Fruit fly (Drosophila melanogaster) whole organism: ENCODE measurements around the gene CG9737.

Source experiments
- CG8478 ChIP-seq: fragments of >200 bp; optimal IDR thresholded peaks from 2 replicates; lab custom pipeline; 2018; ENCODE audit warnings: inconsistent platforms
- Dll ChIP-seq: fragments of >200 bp; optimal IDR thresholded peaks from 2 replicates; lab custom pipeline; 2017
- EcR ChIP-seq, 2 experiments: fragments of >200 bp; optimal IDR thresholded peaks; 2 replicates each; lab custom pipeline; 2017; ENCODE audit warnings: missing biosample characterization in 2 of 2, missing genetic modification characterization in 2 of 2, missing genetic modification reagents in 2 of 2
- pan ChIP-seq: fragments of >200 bp; optimal IDR thresholded peaks from 2 replicates; lab custom pipeline; 2017
- psq ChIP-seq: fragments of >200 bp; optimal IDR thresholded peaks from 2 replicates; lab custom pipeline; 2017
- usp ChIP-seq: fragments of >200 bp; optimal IDR thresholded peaks from 2 replicates; lab custom pipeline; 2017; ENCODE audit warnings: missing biosample characterization, missing genetic modification characterization, mixed read lengths

CG9737 gene

dm6 chr3R:30202898-30203103 is 40.3 kb downstream of the CG9737 start, which contains the start of gene CG9743:
Gene CG9743, minus strand, starts transcription at chr3R:30202998.
- TF ChIP-seq EcR (GFP tag; optimal IDR thresholded peaks at IDR 0.05; lab: Kevin White, UChicago) (no peak), psq (lab: Kevin White, UChicago) (no peak), CG8478 (lab: Kevin White, UChicago) (no peak), pan (lab: Kevin White, UChicago) (no peak), Dll (no peak), usp (GFP tag; lab: Kevin White, UChicago) (no peak)

- TF ChIP-seq CG8478 (lab: Kevin White, UChicago) = no peak
- TF ChIP-seq usp (GFP tag; lab: Kevin White, UChicago) = no peak
- no peak for TF ChIP-seq Dll
- TF ChIP-seq pan (lab: Kevin White, UChicago) = no peak
- no peak for TF ChIP-seq EcR (GFP tag; optimal IDR thresholded peaks at IDR 0.05; lab: Kevin White, UChicago)
- TF ChIP-seq psq (lab: Kevin White, UChicago) = no peak
These were observed 42.0 kb downstream of the CG9737 start for dm6 chr3R:30201064-30201463.

dm6 chr3R:30200091-30200698 is 42.9 kb downstream of the CG9737 start:
- TF ChIP-seq psq (lab: Kevin White, UChicago) (no peak), CG8478 (lab: Kevin White, UChicago) (no peak), pan (lab: Kevin White, UChicago) (no peak), EcR (GFP tag; optimal IDR thresholded peaks at IDR 0.05; lab: Kevin White, UChicago) (no peak), Dll (no peak), usp (GFP tag; lab: Kevin White, UChicago) (no peak)

- TF ChIP-seq CG8478 (lab: Kevin White, UChicago) = no peak
- TF ChIP-seq psq (lab: Kevin White, UChicago) = no peak
- TF ChIP-seq usp (GFP tag; lab: Kevin White, UChicago) = no peak
- no peak for TF ChIP-seq pan (lab: Kevin White, UChicago)
- no peak for TF ChIP-seq EcR (GFP tag; optimal IDR thresholded peaks at IDR 0.05; lab: Kevin White, UChicago)
- TF ChIP-seq Dll = no peak
These were observed 44.3 kb downstream of the CG9737 start for dm6 chr3R:30198793-30199192.

- TF ChIP-seq CG8478 (lab: Kevin White, UChicago) (no peak), Dll (no peak), usp (GFP tag; lab: Kevin White, UChicago) (no peak), psq (lab: Kevin White, UChicago) (no peak), pan (lab: Kevin White, UChicago) (no peak), EcR (GFP tag; optimal IDR thresholded peaks at IDR 0.05; lab: Kevin White, UChicago) (no peak)
These were observed 45.3 kb downstream of the CG9737 start for dm6 chr3R:30197796-30198195.

- TF ChIP-seq usp (GFP tag; lab: Kevin White, UChicago) (no peak), CG8478 (lab: Kevin White, UChicago) (no peak), psq (lab: Kevin White, UChicago) (no peak), pan (lab: Kevin White, UChicago) (no peak)
These were observed 47.0 kb downstream of the CG9737 start, which contains the start of gene CG15531 for dm6 chr3R:30196128-30196527. Gene CG15531, minus strand, starts transcription at chr3R:30196228.

- no peak for TF ChIP-seq CG8478 (lab: Kevin White, UChicago)
- TF ChIP-seq Dll = no peak
- TF ChIP-seq EcR (GFP tag; optimal IDR thresholded peaks at IDR 0.05; lab: Kevin White, UChicago) = no peak
- no peak for TF ChIP-seq psq (lab: Kevin White, UChicago)
- no peak for TF ChIP-seq usp (GFP tag; lab: Kevin White, UChicago)
- no peak for TF ChIP-seq pan (lab: Kevin White, UChicago)
These were observed 47.5 kb downstream of the CG9737 start for dm6 chr3R:30195606-30196049.

dm6 chr3R:30193826-30194225 is 49.3 kb downstream of the CG9737 start:
- TF ChIP-seq usp (GFP tag; lab: Kevin White, UChicago) (no peak), psq (lab: Kevin White, UChicago) (no peak), Dll (no peak), CG8478 (lab: Kevin White, UChicago) (no peak), EcR (GFP tag; optimal IDR thresholded peaks at IDR 0.05; lab: Kevin White, UChicago) (no peak), pan (lab: Kevin White, UChicago) (no peak)

- TF ChIP-seq Dll (no peak), usp (GFP tag; lab: Kevin White, UChicago) (no peak), CG8478 (lab: Kevin White, UChicago) (no peak), EcR (GFP tag; optimal IDR thresholded peaks at IDR 0.05; lab: Kevin White, UChicago) (no peak), psq (lab: Kevin White, UChicago) (no peak), pan (lab: Kevin White, UChicago) (peak; percentile 93)
These were observed 51.6 kb downstream of the CG9737 start for dm6 chr3R:30191462-30191874.
